Fruit fly (Drosophila melanogaster) whole organism, embryonic: ENCODE measurements around the gene CG7264.

Source experiments
- CG10979 ChIP-seq: fragments of 200-800 bp; sonication (Bioruptor generic); optimal IDR thresholded peaks from 2 replicates; lab custom pipeline; 2018; ENCODE audit warnings: missing biosample characterization, mild to moderate bottlenecking, missing genetic modification characterization, moderate library complexity
- CG11456 ChIP-seq: fragments of 200-800 bp; sonication (Bioruptor generic); IDR thresholded peaks from 3 replicates; pipeline ENCODE4 v1.3.6; 2022; ENCODE audit warnings: missing biosample characterization, missing genetic modification characterization
- CG13287 ChIP-seq: fragments of 200-800 bp; sonication (Bioruptor generic); IDR thresholded peaks from 2 replicates; pipeline ENCODE4 v1.3.6; 2022; ENCODE audit warnings: missing biosample characterization, missing genetic modification characterization; ENCODE audit not compliant: partially characterized antibody
- CG14965 ChIP-seq: fragments of 200-800 bp; sonication (Bioruptor generic); optimal IDR thresholded peaks from 2 replicates; lab custom pipeline; 2016; ENCODE audit warnings: missing biosample characterization, missing genetic modification characterization, borderline replicate concordance
- CG17612 ChIP-seq: fragments of 200-800 bp; sonication (Bioruptor generic); IDR thresholded peaks from 2 replicates; pipeline ENCODE4 v1.3.6; 2022; ENCODE audit warnings: missing biosample characterization, missing genetic modification characterization
- CG30020 ChIP-seq: fragments of 200-800 bp; optimal IDR thresholded peaks from 2 replicates; lab custom pipeline; 2019; ENCODE audit warnings: missing biosample characterization, mild to moderate bottlenecking, missing genetic modification characterization, moderate library complexity
- CG34422 ChIP-seq: fragments of 200-800 bp; sonication (Bioruptor generic); IDR thresholded peaks from 3 replicates; pipeline ENCODE4 v1.3.6; 2022; ENCODE audit warnings: missing biosample characterization, missing genetic modification characterization
- CG3726 ChIP-seq: fragments of 200-800 bp; sonication (Bioruptor generic); IDR thresholded peaks from 3 replicates; pipeline ENCODE4, ENCODE4 v1.3.6; 2022; ENCODE audit warnings: missing biosample characterization, missing genetic modification characterization
- CG42726 ChIP-seq: fragments of 200-800 bp; sonication (Bioruptor generic); IDR thresholded peaks from 2 replicates; pipeline ENCODE4 v1.3.6; 2022; ENCODE audit warnings: missing biosample characterization, missing genetic modification characterization; ENCODE audit not compliant: partially characterized antibody
- CG8765 ChIP-seq: fragments of 200-800 bp; sonication (Bioruptor generic); IDR thresholded peaks from 2 replicates; pipeline ENCODE4 v1.3.6; 2022; ENCODE audit warnings: missing biosample characterization, missing genetic modification characterization
- Dp ChIP-seq: fragments of 200-800 bp; sonication (Bioruptor generic); optimal IDR thresholded peaks from 2 replicates; lab custom pipeline; 2018; ENCODE audit warnings: missing biosample characterization, mild to moderate bottlenecking, missing genetic modification characterization, moderate library complexity
- Ets97D ChIP-seq: fragments of 200-800 bp; sonication (Bioruptor generic); optimal IDR thresholded peaks from 3 replicates; lab custom pipeline; 2016; ENCODE audit warnings: missing biosample characterization, missing genetic modification characterization
- GATAe ChIP-seq: fragments of 200-800 bp; sonication (Bioruptor generic); conservative IDR thresholded peaks from 2 replicates; pipeline ENCODE4 v1.3.6; 2022; ENCODE audit warnings: missing biosample characterization, missing genetic modification characterization
- H2.0 ChIP-seq: fragments of 200-800 bp; sonication (Bioruptor generic); IDR thresholded peaks from 2 replicates; pipeline ENCODE4 v1.3.6; 2022; ENCODE audit warnings: missing biosample characterization, missing genetic modification characterization
- HmgZ ChIP-seq: fragments of 200-800 bp; sonication (Bioruptor generic); optimal IDR thresholded peaks from 2 replicates; lab custom pipeline; 2018; ENCODE audit warnings: missing biosample characterization, mild to moderate bottlenecking, missing genetic modification characterization
- Kr ChIP-seq: fragments of 200-800 bp; sonication (Bioruptor generic); optimal IDR thresholded peaks from 2 replicates; lab custom pipeline; 2017; ENCODE audit warnings: missing biosample characterization, mild to moderate bottlenecking, missing genetic modification characterization
- Lim3 ChIP-seq: fragments of 200-800 bp; sonication (Bioruptor generic); IDR thresholded peaks from 2 replicates; pipeline ENCODE4 v1.3.6; 2022; ENCODE audit warnings: missing biosample characterization, missing genetic modification characterization
- MBD-R2 ChIP-seq: fragments of 200-800 bp; sonication (Bioruptor generic); IDR thresholded peaks from 2 replicates; pipeline ENCODE4 v1.3.6; 2022; ENCODE audit warnings: missing biosample characterization, missing genetic modification characterization
- Mad ChIP-seq: fragments of 200-800 bp; sonication (Bioruptor generic); optimal IDR thresholded peaks from 2 replicates; lab custom pipeline; 2016; ENCODE audit warnings: missing biosample characterization, missing genetic modification characterization
- Nf-YB ChIP-seq: fragments of 200-800 bp; sonication (Bioruptor generic); optimal IDR thresholded peaks from 3 replicates; lab custom pipeline; 2019; ENCODE audit warnings: missing biosample characterization, mild to moderate bottlenecking, missing genetic modification characterization, moderate library complexity
- Sry-β ChIP-seq: fragments of 200-800 bp; sonication (Bioruptor generic); optimal IDR thresholded peaks from 2 replicates; lab custom pipeline; 2018; ENCODE audit warnings: missing biosample characterization, mild to moderate bottlenecking, missing genetic modification characterization, moderate library complexity
- ap ChIP-seq: fragments of 200-800 bp; sonication (Bioruptor generic); IDR thresholded peaks from 2 replicates; pipeline ENCODE4 v1.3.6; 2022; ENCODE audit warnings: missing biosample characterization, missing genetic modification characterization
- ash1 ChIP-seq: fragments of 200-800 bp; sonication (Bioruptor generic); optimal IDR thresholded peaks from 2 replicates; lab custom pipeline; 2018; ENCODE audit warnings: missing biosample characterization, mild to moderate bottlenecking, missing genetic modification characterization
- caup ChIP-seq: fragments of 200-800 bp; sonication (Bioruptor generic); optimal IDR thresholded peaks from 3 replicates; lab custom pipeline; 2017; ENCODE audit warnings: missing biosample characterization, mild to moderate bottlenecking, missing genetic modification characterization, moderate library complexity; ENCODE audit not compliant: severe bottlenecking
- chinmo ChIP-seq: fragments of 200-800 bp; sonication (Bioruptor generic); IDR thresholded peaks from 4 replicates; pipeline ENCODE4 v1.3.6; 2022; ENCODE audit warnings: missing biosample characterization, missing genetic modification characterization; ENCODE audit not compliant: partially characterized antibody
- dpn ChIP-seq, 2 experiments: fragments of 200-800 bp; sonication (Bioruptor generic); optimal IDR thresholded peaks; 3 replicates each; lab custom pipeline; 2016; ENCODE audit warnings: missing biosample characterization in 2 of 2, missing genetic modification characterization in 2 of 2
- dysf ChIP-seq: fragments of 200-800 bp; sonication (Bioruptor generic); IDR thresholded peaks from 3 replicates; pipeline ENCODE4 v1.3.6; 2022; ENCODE audit warnings: missing biosample characterization, missing genetic modification characterization
- en ChIP-seq: fragments of 200-800 bp; sonication (Bioruptor generic); optimal IDR thresholded peaks from 2 replicates; lab custom pipeline; 2016; ENCODE audit warnings: missing biosample characterization, missing genetic modification characterization
- fd3F ChIP-seq: fragments of 200-800 bp; sonication (Bioruptor generic); optimal IDR thresholded peaks from 2 replicates; lab custom pipeline; 2018; ENCODE audit warnings: missing biosample characterization, mild to moderate bottlenecking, missing genetic modification characterization, moderate library complexity
- fd96Cb ChIP-seq: fragments of 200-800 bp; sonication (Bioruptor generic); optimal IDR thresholded peaks from 2 replicates; lab custom pipeline; 2018; ENCODE audit warnings: missing biosample characterization, mild to moderate bottlenecking, missing genetic modification characterization, moderate library complexity
- gcm ChIP-seq: fragments of 200-800 bp; sonication (Bioruptor generic); optimal IDR thresholded peaks from 2 replicates; lab custom pipeline; 2019; ENCODE audit warnings: missing biosample characterization, mild to moderate bottlenecking, missing genetic modification characterization, moderate library complexity
- gcm2 ChIP-seq: fragments of 200-800 bp; sonication (Bioruptor generic); optimal IDR thresholded peaks from 2 replicates; lab custom pipeline; 2016; ENCODE audit warnings: missing biosample characterization, missing genetic modification characterization
- gsb ChIP-seq: fragments of 200-800 bp; sonication (Bioruptor generic); IDR thresholded peaks from 2 replicates; pipeline ENCODE4 v1.3.6; 2022; ENCODE audit warnings: missing biosample characterization, missing genetic modification characterization
- hb ChIP-seq: fragments of 200-800 bp; sonication (Bioruptor generic); IDR thresholded peaks from 3 replicates; pipeline ENCODE4 v1.3.6; 2022; ENCODE audit warnings: missing biosample characterization, missing genetic modification characterization; ENCODE audit not compliant: partially characterized antibody
- inv ChIP-seq: fragments of 200-800 bp; sonication (Bioruptor generic); IDR thresholded peaks from 2 replicates; pipeline ENCODE4 v1.3.6; 2022; ENCODE audit warnings: missing biosample characterization, missing genetic modification characterization; ENCODE audit not compliant: partially characterized antibody
- mld ChIP-seq: fragments of 200-800 bp; sonication (Bioruptor generic); IDR thresholded peaks from 3 replicates; pipeline ENCODE4 v1.3.6; 2022; ENCODE audit warnings: missing biosample characterization, missing genetic modification characterization; ENCODE audit not compliant: partially characterized antibody
- nerfin-2 ChIP-seq: fragments of 200-800 bp; sonication (Bioruptor generic); IDR thresholded peaks from 2 replicates; pipeline ENCODE4 v1.3.6; 2022; ENCODE audit warnings: missing biosample characterization, missing genetic modification characterization; ENCODE audit not compliant: partially characterized antibody
- otp ChIP-seq: fragments of 200-800 bp; sonication (Bioruptor generic); IDR thresholded peaks from 3 replicates; pipeline ENCODE4, ENCODE4 v1.3.6; 2022; ENCODE audit warnings: missing biosample characterization, missing genetic modification characterization
- prd ChIP-seq, 3 experiments: fragments of >200 bp in 2 of 3; fragments of 200-800 bp in 1 of 3; sonication (Bioruptor generic) in 1 of 3; optimal IDR thresholded peaks in 2 of 3; IDR thresholded peaks in 1 of 3; 2 replicates in 2 of 3; 3 replicates in 1 of 3; pipeline versions ENCODE4 v1.3.6 to Lab custom; 2017 to 2022; ENCODE audit warnings: missing biosample characterization in 1 of 3, missing genetic modification characterization in 1 of 3
- scrt ChIP-seq: fragments of 200-800 bp; sonication (Bioruptor generic); optimal IDR thresholded peaks from 2 replicates; lab custom pipeline; 2018; ENCODE audit warnings: missing biosample characterization, mild to moderate bottlenecking, missing genetic modification characterization, moderate library complexity
- sens-2 ChIP-seq: fragments of 200-800 bp; sonication (Bioruptor generic); IDR thresholded peaks from 2 replicates; pipeline ENCODE4 v1.3.6; 2022; ENCODE audit warnings: missing biosample characterization, missing genetic modification characterization
- shn ChIP-seq: fragments of 200-800 bp; sonication (Bioruptor generic); optimal IDR thresholded peaks from 3 replicates; lab custom pipeline; 2016; ENCODE audit warnings: missing biosample characterization, missing genetic modification characterization
- sim ChIP-seq: fragments of 200-800 bp; sonication (Bioruptor generic); IDR thresholded peaks from 2 replicates; pipeline ENCODE4 v1.3.6; 2022; ENCODE audit warnings: missing biosample characterization, missing genetic modification characterization
- sna ChIP-seq: fragments of 200-800 bp; sonication (Bioruptor generic); IDR thresholded peaks from 2 replicates; pipeline ENCODE4 v1.3.6; 2022; ENCODE audit warnings: missing biosample characterization, missing genetic modification characterization; ENCODE audit not compliant: partially characterized antibody
- tll ChIP-seq, 2 experiments: fragments of 200-800 bp in 1 of 2; fragments of >200 bp in 1 of 2; sonication (Bioruptor generic) in 1 of 2; optimal IDR thresholded peaks; 2 replicates each; lab custom pipeline; 2017 to 2019; ENCODE audit warnings: missing biosample characterization in 2 of 2, missing genetic modification characterization in 2 of 2, mild to moderate bottlenecking in 1 of 2, moderate library complexity in 1 of 2
- trem ChIP-seq: fragments of 200-800 bp; optimal IDR thresholded peaks from 3 replicates; lab custom pipeline; 2019; ENCODE audit warnings: missing biosample characterization, mild to moderate bottlenecking, missing genetic modification characterization, moderate library complexity
- unc-4 ChIP-seq: fragments of 200-800 bp; sonication (Bioruptor generic); IDR thresholded peaks from 2 replicates; pipeline ENCODE4 v1.3.6; 2022; ENCODE audit warnings: missing biosample characterization, missing genetic modification characterization; ENCODE audit not compliant: partially characterized antibody
- zen2 ChIP-seq: fragments of 200-800 bp; sonication (Bioruptor generic); IDR thresholded peaks from 3 replicates; pipeline ENCODE4 v1.3.6; 2022; ENCODE audit warnings: missing biosample characterization, missing genetic modification characterization; ENCODE audit not compliant: partially characterized antibody

The CG7264 gene

dm6 chr3L:11815220-11815797 is 13.5 kb upstream of the CG7264 start, which contains the start of gene CG14130:
TSS of gene CG14130 (plus strand) at chr3L:11815444.
- no peak for TF ChIP-seq dysf (GFP tag; lab: Robert Waterston, UW)
- TF ChIP-seq CG30020 (tag; lab: Kevin White, UChicago) = no peak
- no peak for TF ChIP-seq caup (GFP tag; lab: Kevin White, UChicago)
- TF ChIP-seq dpn (GFP tag; optimal IDR thresholded peaks at IDR 0.05; lab: Kevin White, UChicago) = no peak
- TF ChIP-seq scrt (GFP tag; lab: Kevin White, UChicago) = peak; percentile 98
- TF ChIP-seq H2.0 (GFP tag; lab: Robert Waterston, UW) = no peak
- TF ChIP-seq fd3F (GFP tag; lab: Kevin White, UChicago) = no peak
- TF ChIP-seq MBD-R2 (GFP tag; lab: Robert Waterston, UW) = peak; percentile 92
- no peak for TF ChIP-seq Lim3 (GFP tag; lab: Robert Waterston, UW)
- no peak for TF ChIP-seq ap (GFP tag; lab: Robert Waterston, UW)
- no peak for TF ChIP-seq shn
- TF ChIP-seq gcm = no peak
- TF ChIP-seq hb (GFP tag; lab: Robert Waterston, UW) = peak; percentile 87
- no peak for TF ChIP-seq en (GFP tag; lab: Kevin White, UChicago)
- peak; percentile 96 for TF ChIP-seq sna (GFP tag; lab: Robert Waterston, UW)
- peak in 1 of 2 experiments; percentile 1 for TF ChIP-seq tll (GFP tag; optimal IDR thresholded peaks at IDR 0.05; lab: Kevin White, UChicago)
- TF ChIP-seq Kr (GFP tag; lab: Kevin White, UChicago) = no peak
- no peak for TF ChIP-seq Sry-β (GFP tag; lab: Kevin White, UChicago)
- TF ChIP-seq sim (GFP tag; lab: Robert Waterston, UW) = no peak
- peak; percentile 34 for TF ChIP-seq Ets97D (GFP tag; lab: Kevin White, UChicago)
- no peak for TF ChIP-seq gsb
- TF ChIP-seq trem = peak; percentile 56
- TF ChIP-seq Mad (GFP tag; lab: Kevin White, UChicago) = no peak
- peak; percentile 86 for TF ChIP-seq mld (GFP tag; lab: Robert Waterston, UW)
- TF ChIP-seq Dp (GFP tag; lab: Kevin White, UChicago) = peak; percentile 96
- TF ChIP-seq CG42726 = peak; percentile 68; the same call in 1 of the 2 replicates
- no peak for TF ChIP-seq Nf-YB (GFP tag; lab: Kevin White, UChicago)
- TF ChIP-seq CG10979 = no peak
- no peak for TF ChIP-seq CG3726
- TF ChIP-seq CG14965 (GFP tag; lab: Kevin White, UChicago) = no peak
- no peak for TF ChIP-seq GATAe (GFP tag; lab: Robert Waterston, UW)
- no peak for TF ChIP-seq otp
- TF ChIP-seq gcm2 (GFP tag; lab: Kevin White, UChicago) = no peak
- peak; percentile 56; the same call in 1 of the 3 replicates for TF ChIP-seq CG34422 (GFP tag; lab: Robert Waterston, UW)
- peak; percentile 56 for TF ChIP-seq HmgZ (tag; lab: Kevin White, UChicago)
- peak; percentile 92 for TF ChIP-seq unc-4
- TF ChIP-seq zen2 = peak; percentile 96
- TF ChIP-seq chinmo (GFP tag; lab: Robert Waterston, UW) = peak; percentile 92
- TF ChIP-seq fd96Cb (tag; lab: Kevin White, UChicago) = no peak
- TF ChIP-seq sens-2 (GFP tag; lab: Robert Waterston, UW) = no peak
- peak; percentile 79 for TF ChIP-seq inv (GFP tag; lab: Robert Waterston, UW)
- no peak for TF ChIP-seq ash1
- TF ChIP-seq CG11456 (GFP tag; lab: Robert Waterston, UW) = no peak
- no peak for TF ChIP-seq CG8765 (GFP tag; lab: Robert Waterston, UW)
- TF ChIP-seq nerfin-2 = peak; percentile 91
- no peak for TF ChIP-seq CG17612 (GFP tag; lab: Robert Waterston, UW)
- no peak for TF ChIP-seq prd (optimal IDR thresholded peaks at IDR 0.05; lab: Kevin White, UChicago)
- TF ChIP-seq prd (GFP tag; IDR thresholded peaks at IDR 0.05; lab: Robert Waterston, UW) = no peak
- TF ChIP-seq CG13287 (GFP tag; lab: Robert Waterston, UW) = peak; percentile 98
